Worm (Caenorhabditis elegans): ENCODE measurements around the gene pqn-15.

pqn-15 gene

ce11 chrX:4317095-4317494, 10.3 kb upstream of the pqn-15 start:
- TF ChIP-seq ceh-16 (tag; optimal IDR thresholded peaks at IDR 0.05) (no peak), nhr-77 (tag; optimal IDR thresholded peaks at IDR 0.05) (no peak), snpc-4 (tag; optimal IDR thresholded peaks at IDR 0.05) (no peak), sma-9 (GFP tag; optimal IDR thresholded peaks at IDR 0.05) (peak; percentile 20), sma-9 (tag; optimal IDR thresholded peaks at IDR 0.05) (no peak)

- TF ChIP-seq ZK546.5 (tag; optimal IDR thresholded peaks at IDR 0.05) (no peak), sem-4 (tag; optimal IDR thresholded peaks at IDR 0.05) (peak; percentile 5), nhr-25 (tag; optimal IDR thresholded peaks at IDR 0.05) (no peak), unc-62 (GFP tag; optimal IDR thresholded peaks at IDR 0.05) (no peak)
Measured at ce11 chrX:4314939-4315338, 8.2 kb upstream of the pqn-15 start.

- TF ChIP-seq blmp-1 (tag; optimal IDR thresholded peaks at IDR 0.05; ENCODE audit: insufficient read depth) (no peak), lsy-2 (tag; optimal IDR thresholded peaks at IDR 0.05) (no peak), F13H6.1 (tag; optimal IDR thresholded peaks at IDR 0.05) (no peak), crh-2 (tag; optimal IDR thresholded peaks at IDR 0.05) (no peak), ama-1 (optimal IDR thresholded peaks at IDR 0.05) (no peak), nhr-77 (tag; optimal IDR thresholded peaks at IDR 0.05) (no peak), unc-39 (tag; optimal IDR thresholded peaks at IDR 0.05) (no peak), dmd-4 (tag; optimal IDR thresholded peaks at IDR 0.05) (no peak), mdl-1 (tag; optimal IDR thresholded peaks at IDR 0.05) (no peak), skn-1 (tag; optimal IDR thresholded peaks at IDR 0.05) (no peak), mbf-1 (tag; optimal IDR thresholded peaks at IDR 0.05) (no peak), sma-3 (GFP tag; optimal IDR thresholded peaks at IDR 0.05) (no peak), lin-13 (GFP tag; optimal IDR thresholded peaks at IDR 0.05) (no peak), aly-2 (tag; optimal IDR thresholded peaks at IDR 0.05) (no peak)
Measured at ce11 chrX:4311668-4312067, 4.9 kb upstream of the pqn-15 start, which contains the start of gene C52B9.8. C52B9.8 (minus strand) TSS chrX:4311768.

ce11 chrX:4307559-4308005, 821 bp upstream of the pqn-15 start:
- TF ChIP-seq nhr-21 (tag; optimal IDR thresholded peaks at IDR 0.05) (no peak), aly-2 (tag; optimal IDR thresholded peaks at IDR 0.05) (no peak), mdl-1 (tag; optimal IDR thresholded peaks at IDR 0.05) (no peak), unc-55 (GFP tag; optimal IDR thresholded peaks at IDR 0.05) (peak; percentile 51), nhr-129 (tag; optimal IDR thresholded peaks at IDR 0.05) (peak; percentile 4), gmeb-1 (tag; optimal IDR thresholded peaks at IDR 0.05) (no peak), snpc-4 (tag; optimal IDR thresholded peaks at IDR 0.05) (no peak), elt-3 (tag; optimal IDR thresholded peaks at IDR 0.05) (no peak), ztf-4 (tag; optimal IDR thresholded peaks at IDR 0.05) (no peak), unc-62 (GFP tag; optimal IDR thresholded peaks at IDR 0.05) (no peak), fos-1 (tag; optimal IDR thresholded peaks at IDR 0.05) (peak; percentile 15), R02D3.7 (tag; optimal IDR thresholded peaks at IDR 0.05) (no peak), nhr-23 (tag; optimal IDR thresholded peaks at IDR 0.05) (no peak), lin-39 (tag; optimal IDR thresholded peaks at IDR 0.05) (no peak), nhr-6 (tag; optimal IDR thresholded peaks at IDR 0.05) (no peak), sma-3 (GFP tag; optimal IDR thresholded peaks at IDR 0.05) (no peak), ztf-11 (tag; optimal IDR thresholded peaks at IDR 0.05) (no peak), F13H6.1 (tag; optimal IDR thresholded peaks at IDR 0.05) (peak; percentile 39), lsy-2 (tag; optimal IDR thresholded peaks at IDR 0.05) (no peak), mbf-1 (tag; optimal IDR thresholded peaks at IDR 0.05) (no peak), dmd-4 (tag; optimal IDR thresholded peaks at IDR 0.05) (no peak), ceh-82 (tag; optimal IDR thresholded peaks at IDR 0.05) (no peak), lin-13 (GFP tag; optimal IDR thresholded peaks at IDR 0.05) (peak; percentile 8), ztf-1 (GFP tag; conservative IDR thresholded peaks at IDR 0.05) (no peak), blmp-1 (tag; optimal IDR thresholded peaks at IDR 0.05; ENCODE audit: insufficient read depth) (no peak), ama-1 (optimal IDR thresholded peaks at IDR 0.05) (no peak), Y55F3AM.14 (GFP tag; optimal IDR thresholded peaks at IDR 0.05) (no peak), nhr-77 (tag; optimal IDR thresholded peaks at IDR 0.05) (no peak), elt-1 (tag; optimal IDR thresholded peaks at IDR 0.05) (no peak), nhr-10 (tag; optimal IDR thresholded peaks at IDR 0.05) (no peak), egl-27 (tag; optimal IDR thresholded peaks at IDR 0.05) (no peak), skn-1 (tag; optimal IDR thresholded peaks at IDR 0.05) (no peak), peb-1 (tag; optimal IDR thresholded peaks at IDR 0.05) (no peak), lin-11 (tag; optimal IDR thresholded peaks at IDR 0.05) (no peak), C34F6.9 (tag; optimal IDR thresholded peaks at IDR 0.05) (peak; percentile 51), alr-1 (tag; optimal IDR thresholded peaks at IDR 0.05) (no peak), nhr-25 (tag; optimal IDR thresholded peaks at IDR 0.05) (no peak), crh-2 (tag; optimal IDR thresholded peaks at IDR 0.05) (peak; percentile 38), unc-39 (tag; optimal IDR thresholded peaks at IDR 0.05) (no peak), ceh-16 (tag; optimal IDR thresholded peaks at IDR 0.05) (no peak), nhr-12 (tag; optimal IDR thresholded peaks at IDR 0.05) (no peak), ZK546.5 (tag; optimal IDR thresholded peaks at IDR 0.05) (no peak), nhr-11 (tag; optimal IDR thresholded peaks at IDR 0.05) (no peak), zag-1 (tag; optimal IDR thresholded peaks at IDR 0.05) (no peak), sem-4 (tag; optimal IDR thresholded peaks at IDR 0.05) (no peak)
